Fruit fly (Drosophila melanogaster) whole organism, prepupa: ENCODE data around the gene Gr28b.

ENCODE experiments used
- CG10631 ChIP-seq: fragments of 200-800 bp; sonication (Bioruptor generic); optimal IDR thresholded peaks from 2 replicates; lab custom pipeline; 2016; ENCODE audit warnings: missing biosample characterization, missing genetic modification characterization
- CG10669 ChIP-seq: fragments of 200-800 bp; sonication (Bioruptor generic); optimal IDR thresholded peaks from 3 replicates; lab custom pipeline; 2018; ENCODE audit warnings: missing biosample characterization, mild to moderate bottlenecking, missing genetic modification characterization, moderate library complexity
- CG11294 ChIP-seq: fragments of 200-800 bp; sonication (Bioruptor generic); IDR thresholded peaks from 2 replicates; pipeline ENCODE4 v1.3.6; 2022; ENCODE audit warnings: missing biosample characterization, missing genetic modification characterization
- CG11762 ChIP-seq: fragments of 200-800 bp; sonication (Bioruptor generic); optimal IDR thresholded peaks from 3 replicates; lab custom pipeline; 2016; ENCODE audit warnings: missing biosample characterization, missing genetic modification characterization; ENCODE audit not compliant: insufficient read depth
- CG1621 ChIP-seq: fragments of 200-800 bp; sonication (Bioruptor generic); optimal IDR thresholded peaks from 3 replicates; lab custom pipeline; 2018; ENCODE audit warnings: missing biosample characterization, mild to moderate bottlenecking, missing genetic modification characterization
- CG16779 ChIP-seq: fragments of 200-800 bp; sonication (Bioruptor generic); optimal IDR thresholded peaks from 3 replicates; lab custom pipeline; 2017; ENCODE audit warnings: missing biosample characterization, mild to moderate bottlenecking, missing genetic modification characterization
- CG3032 ChIP-seq: fragments of 200-800 bp; optimal IDR thresholded peaks from 2 replicates; lab custom pipeline; 2019; ENCODE audit warnings: missing biosample characterization, mild to moderate bottlenecking, missing genetic modification characterization, moderate library complexity
- CG31627 ChIP-seq: fragments of 200-800 bp; sonication (Bioruptor generic); optimal IDR thresholded peaks from 3 replicates; lab custom pipeline; 2016; ENCODE audit warnings: missing biosample characterization, missing genetic modification characterization
- CG32006 ChIP-seq: fragments of 200-800 bp; sonication (Bioruptor generic); optimal IDR thresholded peaks from 3 replicates; lab custom pipeline; 2017; ENCODE audit warnings: missing biosample characterization, mild to moderate bottlenecking, missing genetic modification characterization
- CG3919 ChIP-seq: fragments of 200-800 bp; sonication (Bioruptor generic); optimal IDR thresholded peaks from 3 replicates; lab custom pipeline; 2016; ENCODE audit warnings: missing biosample characterization, missing genetic modification characterization
- CG6163 ChIP-seq: fragments of 200-800 bp; sonication (Bioruptor generic); IDR thresholded peaks from 3 replicates; pipeline ENCODE4 v1.3.6; 2022; ENCODE audit warnings: missing biosample characterization, missing genetic modification characterization
- CG6276 ChIP-seq: fragments of 200-800 bp; sonication (Bioruptor generic); optimal IDR thresholded peaks from 2 replicates; lab custom pipeline; 2017; ENCODE audit warnings: missing biosample characterization, mild to moderate bottlenecking, missing genetic modification characterization
- CG6792 ChIP-seq: fragments of 200-800 bp; sonication (Bioruptor generic); optimal IDR thresholded peaks from 3 replicates; lab custom pipeline; 2016; ENCODE audit warnings: missing biosample characterization, missing genetic modification characterization
- CG6808 ChIP-seq: fragments of 200-800 bp; sonication (Bioruptor generic); optimal IDR thresholded peaks from 3 replicates; lab custom pipeline; 2017; ENCODE audit warnings: missing biosample characterization, missing genetic modification characterization, mild to moderate bottlenecking, moderate library complexity, missing genetic modification reagents
- CG6854 ChIP-seq: fragments of 200-800 bp; sonication (Bioruptor generic); optimal IDR thresholded peaks from 2 replicates; lab custom pipeline; 2017; ENCODE audit warnings: missing biosample characterization, mild to moderate bottlenecking, missing genetic modification characterization
- CG7368 ChIP-seq: fragments of 200-800 bp; sonication (Bioruptor generic); optimal IDR thresholded peaks from 3 replicates; lab custom pipeline; 2016; ENCODE audit warnings: missing biosample characterization, missing genetic modification characterization
- CG8119 ChIP-seq: fragments of 200-800 bp; sonication (Bioruptor generic); IDR thresholded peaks from 3 replicates; pipeline ENCODE4 v1.3.6; 2022; ENCODE audit warnings: missing biosample characterization, missing genetic modification characterization
- CG8319 ChIP-seq: fragments of 200-800 bp; sonication (Bioruptor generic); optimal IDR thresholded peaks from 3 replicates; lab custom pipeline; 2016; ENCODE audit warnings: missing biosample characterization, missing genetic modification characterization
- CG8632 ChIP-seq: fragments of 200-800 bp; sonication (Bioruptor generic); optimal IDR thresholded peaks from 3 replicates; lab custom pipeline; 2016; ENCODE audit warnings: missing biosample characterization, missing genetic modification characterization
- CG9139 ChIP-seq: fragments of 200-800 bp; sonication (Bioruptor generic); optimal IDR thresholded peaks from 3 replicates; lab custom pipeline; 2017; ENCODE audit warnings: missing biosample characterization, mild to moderate bottlenecking, missing genetic modification characterization
- Eip75B ChIP-seq: fragments of 200-800 bp; sonication (Bioruptor generic); optimal IDR thresholded peaks from 3 replicates; lab custom pipeline; 2016; ENCODE audit warnings: missing biosample characterization, missing genetic modification characterization
- Eip78C ChIP-seq: fragments of 200-800 bp; sonication (Bioruptor generic); peaks from one replicate; lab custom pipeline; 2016; ENCODE audit warnings: missing biosample characterization, missing genetic modification characterization
- Eip93F ChIP-seq: fragments of 200-800 bp; sonication (Bioruptor generic); optimal IDR thresholded peaks from 2 replicates; lab custom pipeline; 2016; ENCODE audit warnings: missing biosample characterization, mild to moderate bottlenecking, missing genetic modification characterization
- Ets21C ChIP-seq: fragments of 200-800 bp; sonication (Bioruptor generic); optimal IDR thresholded peaks from 3 replicates; lab custom pipeline; 2016; ENCODE audit warnings: missing biosample characterization, missing genetic modification characterization
- Gug ChIP-seq: fragments of 200-800 bp; sonication (Bioruptor generic); IDR thresholded peaks from 2 replicates; pipeline ENCODE4 v1.3.6; 2022; ENCODE audit warnings: missing biosample characterization, missing genetic modification characterization
- Hr39 ChIP-seq: fragments of 200-800 bp; sonication (Bioruptor generic); optimal IDR thresholded peaks from 2 replicates; lab custom pipeline; 2016; ENCODE audit warnings: missing biosample characterization, missing genetic modification characterization
- Hr4 ChIP-seq: fragments of 200-800 bp; sonication (Bioruptor generic); optimal IDR thresholded peaks from 3 replicates; lab custom pipeline; 2016; ENCODE audit warnings: missing biosample characterization, missing genetic modification characterization
- Met ChIP-seq: fragments of 200-800 bp; sonication (Bioruptor generic); optimal IDR thresholded peaks from 3 replicates; lab custom pipeline; 2016; ENCODE audit warnings: missing biosample characterization, missing genetic modification characterization
- OdsH ChIP-seq: fragments of 200-800 bp; sonication (Bioruptor generic); optimal IDR thresholded peaks from 3 replicates; lab custom pipeline; 2016; ENCODE audit warnings: missing biosample characterization, missing genetic modification characterization
- Smox ChIP-seq: fragments of 200-800 bp; sonication (Bioruptor generic); optimal IDR thresholded peaks from 3 replicates; lab custom pipeline; 2016; ENCODE audit warnings: missing biosample characterization, missing genetic modification characterization
- Sox102F ChIP-seq: fragments of 200-800 bp; sonication (Bioruptor generic); optimal IDR thresholded peaks from 2 replicates; lab custom pipeline; 2016; ENCODE audit warnings: missing biosample characterization, mild to moderate bottlenecking, missing genetic modification characterization
- Sox14 ChIP-seq: fragments of 200-800 bp; sonication (Bioruptor generic); optimal IDR thresholded peaks from 3 replicates; lab custom pipeline; 2016; ENCODE audit warnings: missing biosample characterization, missing genetic modification characterization
- Sox15 ChIP-seq: fragments of 200-800 bp; sonication (Bioruptor generic); optimal IDR thresholded peaks from 3 replicates; lab custom pipeline; 2016; ENCODE audit warnings: missing biosample characterization, missing genetic modification characterization
- acj6 ChIP-seq: fragments of 200-800 bp; sonication (Bioruptor generic); optimal IDR thresholded peaks from 3 replicates; lab custom pipeline; 2016; ENCODE audit warnings: missing biosample characterization, missing genetic modification characterization
- dac ChIP-seq: fragments of 200-800 bp; sonication (Bioruptor generic); optimal IDR thresholded peaks from 2 replicates; lab custom pipeline; 2017; ENCODE audit warnings: missing biosample characterization, mild to moderate bottlenecking, missing genetic modification characterization
- dsx ChIP-seq: fragments of 200-800 bp; optimal IDR thresholded peaks from 3 replicates; lab custom pipeline; 2019; ENCODE audit warnings: missing biosample characterization, mild to moderate bottlenecking, missing genetic modification characterization, moderate library complexity; ENCODE audit not compliant: poor library complexity, severe bottlenecking
- eg ChIP-seq: fragments of 200-800 bp; sonication (Bioruptor generic); IDR thresholded peaks from 3 replicates; pipeline ENCODE4 v1.3.6; 2022; ENCODE audit warnings: missing biosample characterization, missing genetic modification characterization
- fd59A ChIP-seq: fragments of 200-800 bp; sonication (Bioruptor generic); optimal IDR thresholded peaks from 2 replicates; lab custom pipeline; 2017; ENCODE audit warnings: missing biosample characterization, mild to moderate bottlenecking, missing genetic modification characterization, missing genetic modification reagents
- fd85E ChIP-seq: fragments of 200-800 bp; sonication (Bioruptor generic); optimal IDR thresholded peaks from 3 replicates; lab custom pipeline; 2016; ENCODE audit warnings: missing biosample characterization, missing genetic modification characterization
- lz ChIP-seq: fragments of 200-800 bp; sonication (Bioruptor generic); optimal IDR thresholded peaks from 3 replicates; lab custom pipeline; 2016; ENCODE audit warnings: missing biosample characterization, missing genetic modification characterization
- net ChIP-seq: fragments of 200-800 bp; sonication (Bioruptor generic); optimal IDR thresholded peaks from 3 replicates; lab custom pipeline; 2016; ENCODE audit warnings: missing biosample characterization, missing genetic modification characterization
- pdm3 ChIP-seq: fragments of 200-800 bp; sonication (Bioruptor generic); optimal IDR thresholded peaks from 3 replicates; lab custom pipeline; 2016; ENCODE audit warnings: missing biosample characterization, missing genetic modification characterization
- spab ChIP-seq: fragments of 200-800 bp; sonication (Bioruptor generic); optimal IDR thresholded peaks from 2 replicates; lab custom pipeline; 2017; ENCODE audit warnings: missing biosample characterization, mild to moderate bottlenecking, missing genetic modification characterization, missing genetic modification reagents
- topi ChIP-seq: fragments of 200-800 bp; sonication (Bioruptor generic); optimal IDR thresholded peaks from 3 replicates; lab custom pipeline; 2016; ENCODE audit warnings: missing biosample characterization, missing genetic modification characterization
- vri ChIP-seq: fragments of 200-800 bp; sonication (Bioruptor generic); optimal IDR thresholded peaks from 3 replicates; lab custom pipeline; 2016; ENCODE audit warnings: missing biosample characterization, mild to moderate bottlenecking, missing genetic modification characterization

The Gr28b gene

DNA sequence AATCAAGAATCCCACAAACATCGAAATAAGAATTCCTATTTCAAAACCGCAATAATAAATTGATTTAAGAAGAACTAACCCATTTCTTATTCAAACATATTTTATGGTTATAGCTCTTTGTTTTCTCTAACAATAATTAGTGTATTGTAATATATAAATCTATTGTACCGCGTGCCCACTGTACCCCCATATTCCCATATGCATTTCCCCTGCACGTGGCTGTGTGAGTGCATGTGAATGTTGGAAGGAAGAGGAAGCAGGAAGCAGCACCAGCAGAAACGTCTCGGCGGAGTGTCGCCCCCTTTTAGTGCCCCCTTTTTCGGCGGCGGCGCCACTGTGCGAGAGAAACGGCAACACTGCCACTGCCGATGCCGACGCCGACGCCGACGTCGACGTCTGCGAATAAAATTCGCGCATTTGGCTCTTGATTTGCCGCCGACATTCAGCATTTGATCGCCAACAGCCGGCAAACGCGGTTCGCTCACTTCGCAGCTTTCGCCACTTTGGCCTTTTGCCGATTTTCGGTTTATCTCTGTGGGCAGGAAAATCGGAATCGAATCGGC is 38.6 kb downstream of the Gr28b start (continued):
- peak; percentile 74 for TF ChIP-seq Smox (GFP tag; lab: Kevin White, UChicago)
- TF ChIP-seq acj6 (GFP tag; lab: Kevin White, UChicago) = peak; percentile 78
- TF ChIP-seq eg (GFP tag; lab: Robert Waterston, UW) = peak; percentile 85
- peak; percentile 64 for TF ChIP-seq lz (GFP tag; lab: Kevin White, UChicago)
- peak; percentile 74 for TF ChIP-seq CG6854 (GFP tag; lab: Kevin White, UChicago)
- peak; percentile 27 for TF ChIP-seq Sox15 (GFP tag; lab: Kevin White, UChicago)
- peak; percentile 56 for TF ChIP-seq topi (GFP tag; lab: Kevin White, UChicago)
- peak; percentile 58 for TF ChIP-seq pdm3 (GFP tag; lab: Kevin White, UChicago)
- peak; percentile 65 for TF ChIP-seq CG10669
- peak; percentile 37 for TF ChIP-seq Ets21C (GFP tag; lab: Kevin White, UChicago)
- TF ChIP-seq CG32006 (GFP tag; lab: Kevin White, UChicago) = peak; percentile 29
- TF ChIP-seq CG9139 = peak; percentile 61
- peak; percentile 13 for TF ChIP-seq CG8319 (GFP tag; lab: Kevin White, UChicago)
- TF ChIP-seq net = peak; percentile 62
- TF ChIP-seq Met (GFP tag; lab: Kevin White, UChicago) = peak; percentile 79
- peak; percentile 68 for TF ChIP-seq Sox14 (GFP tag; lab: Kevin White, UChicago)
- peak; percentile 79 for TF ChIP-seq dsx (GFP tag; lab: Kevin White, UChicago)
- peak; percentile 60; the same call in 1 of the 2 replicates for TF ChIP-seq CG11294 (GFP tag; lab: Robert Waterston, UW)
- peak; percentile 72 for TF ChIP-seq Hr4 (GFP tag; lab: Kevin White, UChicago)
- TF ChIP-seq CG6163 (GFP tag; lab: Robert Waterston, UW) = peak; percentile 82
- peak; percentile 71 for TF ChIP-seq CG11762
- TF ChIP-seq CG6792 = peak; percentile 64
- TF ChIP-seq dac (GFP tag; lab: Kevin White, UChicago) = peak; percentile 41
- peak; percentile 59 for TF ChIP-seq CG6276 (GFP tag; lab: Kevin White, UChicago)
- TF ChIP-seq CG7368 = peak; percentile 63
- TF ChIP-seq vri = peak; percentile 66
- TF ChIP-seq CG3032 (tag; lab: Kevin White, UChicago) = peak; percentile 76
- TF ChIP-seq fd85E (GFP tag; lab: Kevin White, UChicago) = no peak
- peak; percentile 64 for TF ChIP-seq Eip75B
- peak; percentile 79 for TF ChIP-seq Eip93F (GFP tag; lab: Kevin White, UChicago)

DNA sequence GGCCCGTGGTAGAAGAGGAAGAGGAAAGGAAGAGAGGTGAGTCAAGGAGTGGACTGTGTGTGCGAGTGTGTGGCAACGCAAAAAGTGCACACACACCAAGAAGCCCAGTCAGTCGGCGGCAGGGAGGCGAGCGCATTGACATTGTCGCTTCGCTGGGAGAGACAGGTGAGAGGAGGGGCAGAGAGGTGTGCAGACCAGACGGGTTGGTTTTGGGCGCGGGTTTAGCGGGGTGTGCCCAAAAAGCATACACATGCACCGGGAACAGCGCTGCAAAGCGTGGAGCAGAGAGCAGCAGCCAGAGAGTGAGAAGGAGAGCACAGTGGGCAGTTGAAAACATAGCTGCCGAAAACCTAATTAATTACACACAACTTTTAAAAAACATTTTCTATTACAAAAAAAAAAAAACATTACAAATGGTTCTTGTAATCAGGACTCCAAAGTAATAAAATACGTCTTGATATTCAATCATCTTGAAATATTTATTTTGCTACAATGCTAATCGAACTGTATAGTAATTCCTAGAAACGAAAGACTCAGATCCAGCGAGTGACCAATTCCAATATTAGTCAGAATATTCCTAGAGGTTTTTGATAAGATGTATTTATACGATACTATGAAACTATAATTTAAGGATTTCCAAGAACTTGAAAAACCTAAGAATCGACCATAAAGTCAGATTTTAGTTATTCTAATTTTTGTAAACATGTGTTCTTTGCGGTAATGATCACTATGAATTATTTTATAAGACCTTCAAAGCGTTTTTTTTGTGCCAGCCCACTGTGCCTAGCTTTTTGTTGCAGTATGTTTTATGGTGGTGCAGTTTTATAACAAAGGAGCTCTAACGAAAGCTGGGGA is 39.4 kb downstream of the Gr28b start:
- TF ChIP-seq OdsH (GFP tag; lab: Kevin White, UChicago) (peak; percentile 75), CG6854 (GFP tag; lab: Kevin White, UChicago) (peak; percentile 34), CG6792 (peak; percentile 74), CG6808 (GFP tag; lab: Kevin White, UChicago) (peak; percentile 74), Sox14 (GFP tag; lab: Kevin White, UChicago) (peak; percentile 53), dsx (GFP tag; lab: Kevin White, UChicago) (peak; percentile 98), fd59A (GFP tag; lab: Kevin White, UChicago) (peak; percentile 54), CG8119 (GFP tag; lab: Robert Waterston, UW) (peak; percentile 70; the same call in 2 of the 3 replicates), Gug (GFP tag; lab: Robert Waterston, UW) (peak; percentile 42; the same call in 1 of the 2 replicates), CG32006 (GFP tag; lab: Kevin White, UChicago) (peak; percentile 93), Hr39 (GFP tag; lab: Kevin White, UChicago) (peak; percentile 82), Eip93F (GFP tag; lab: Kevin White, UChicago) (no peak), CG10631 (GFP tag; lab: Kevin White, UChicago) (peak; percentile 80), Sox102F (peak; percentile 51), CG8632 (GFP tag; lab: Kevin White, UChicago) (peak; percentile 77), CG31627 (peak; percentile 86), CG16779 (tag; lab: Kevin White, UChicago) (peak; percentile 62), CG1621 (tag; lab: Kevin White, UChicago) (peak; percentile 41), spab (GFP tag; lab: Kevin White, UChicago) (peak; percentile 72), CG10669 (peak; percentile 41), Ets21C (GFP tag; lab: Kevin White, UChicago) (peak; percentile 71), pdm3 (GFP tag; lab: Kevin White, UChicago) (peak; percentile 83), fd85E (GFP tag; lab: Kevin White, UChicago) (no peak), dac (GFP tag; lab: Kevin White, UChicago) (peak; percentile 64), CG6276 (GFP tag; lab: Kevin White, UChicago) (peak; percentile 83), eg (GFP tag; lab: Robert Waterston, UW) (peak; percentile 68; the same call in 1 of the 3 replicates), Eip78C (peak; percentile 97), lz (GFP tag; lab: Kevin White, UChicago) (peak; percentile 86), topi (GFP tag; lab: Kevin White, UChicago) (peak; percentile 89), CG3919 (peak; percentile 70)
